Worm (Caenorhabditis elegans) whole organism, L1 larva: ENCODE measurements around the gene math-6.
A peak's percentile ranks its signal among the peaks of the same experiment; 100 is the strongest.

Experiments used
- C16A3.4 ChIP-seq: fragments of 150-350 bp; optimal IDR thresholded peaks from 2 replicates; lab custom pipeline; 2014; ENCODE audit warnings: missing biosample characterization, missing genetic modification characterization
- ama-1 ChIP-seq: fragments of 150-350 bp; optimal IDR thresholded peaks from 2 replicates; lab custom pipeline; 2014
- ceh-88 ChIP-seq: fragments of 200-800 bp; sonication (Bioruptor generic); IDR thresholded peaks from 2 replicates; pipeline ENCODE4 v1.3.6; 2022; ENCODE audit warnings: missing genetic modification characterization, missing compliant biosample characterization
- ceh-90 ChIP-seq: sonication (generic microtip); optimal IDR thresholded peaks from 2 replicates; lab custom pipeline; 2016; ENCODE audit warnings: missing genetic modification characterization, missing compliant biosample characterization
- dpl-1 ChIP-seq, 3 experiments: fragments of 150-350 bp in 2 of 3; sonication (generic microtip) in 1 of 3; optimal IDR thresholded peaks; 2 replicates each; lab custom pipeline; 2014 to 2017; ENCODE audit warnings: missing biosample characterization in 3 of 3, missing genetic modification characterization in 3 of 3, missing genetic modification reagents in 3 of 3
- dsc-1 ChIP-seq: sonication (generic microtip); optimal IDR thresholded peaks from 2 replicates; lab custom pipeline; 2016; ENCODE audit warnings: mild to moderate bottlenecking, missing genetic modification characterization, missing compliant biosample characterization
- efl-1 ChIP-seq, 4 experiments: fragments of 150-350 bp; optimal IDR thresholded peaks in 3 of 4; peaks in 1 of 4; 1 replicate in 1 of 4; 2 replicates in 3 of 4; lab custom pipeline; 2014; ENCODE audit warnings: missing biosample characterization in 2 of 4, missing genetic modification characterization in 2 of 4, missing genetic modification reagents in 2 of 4
- egl-13 ChIP-seq: sonication (generic microtip); optimal IDR thresholded peaks from 2 replicates; lab custom pipeline; 2016; ENCODE audit warnings: missing genotype, missing genetic modification reagents, missing genetic modification characterization, missing compliant biosample characterization
- egl-27 ChIP-seq, 2 experiments: fragments of 150-350 bp in 1 of 2; sonication (generic microtip); optimal IDR thresholded peaks; 3 replicates each; lab custom pipeline; 2017 to 2018; ENCODE audit warnings: missing biosample characterization in 2 of 2, missing genetic modification characterization in 2 of 2, missing genetic modification reagents in 2 of 2
- ets-5 ChIP-seq: fragments of 200-800 bp; sonication (Bioruptor generic); IDR thresholded peaks from 2 replicates; pipeline ENCODE4 v1.3.6; 2022; ENCODE audit warnings: missing genetic modification characterization, missing compliant biosample characterization
- fkh-10 ChIP-seq: sonication (generic microtip); optimal IDR thresholded peaks from 2 replicates; lab custom pipeline; 2017; ENCODE audit warnings: missing biosample characterization, missing genetic modification reagents, missing genetic modification characterization
- fkh-8 ChIP-seq: sonication (generic microtip); optimal IDR thresholded peaks from 2 replicates; lab custom pipeline; 2016; ENCODE audit warnings: mild to moderate bottlenecking, missing genetic modification characterization, missing compliant biosample characterization
- irx-1 ChIP-seq: sonication (generic microtip); optimal IDR thresholded peaks from 2 replicates; lab custom pipeline; 2016; ENCODE audit warnings: missing genetic modification characterization, missing compliant biosample characterization
- lin-13 ChIP-seq: fragments of 150-350 bp; optimal IDR thresholded peaks from 2 replicates; lab custom pipeline; 2014; ENCODE audit warnings: missing biosample characterization, missing genetic modification reagents, missing genetic modification characterization
- lin-35 ChIP-seq, 2 experiments: fragments of 150-350 bp; optimal IDR thresholded peaks; 2 replicates each; lab custom pipeline; 2014; ENCODE audit warnings: missing biosample characterization in 2 of 2, missing genetic modification characterization in 2 of 2, missing genetic modification reagents in 2 of 2
- lin-39 ChIP-seq: fragments of 150-350 bp; optimal IDR thresholded peaks from 2 replicates; lab custom pipeline; 2014; ENCODE audit warnings: missing biosample characterization, missing genetic modification reagents, missing genetic modification characterization
- lir-3 ChIP-seq: sonication (generic microtip); optimal IDR thresholded peaks from 2 replicates; lab custom pipeline; 2016; ENCODE audit warnings: mild to moderate bottlenecking, missing genetic modification characterization, moderate library complexity, missing compliant biosample characterization; ENCODE audit not compliant: poor library complexity
- lsy-2 ChIP-seq, 2 experiments: fragments of 150-350 bp; optimal IDR thresholded peaks; 2 replicates each; lab custom pipeline; 2014; ENCODE audit warnings: missing biosample characterization in 2 of 2, missing genetic modification characterization in 2 of 2
- mep-1 ChIP-seq: fragments of 150-350 bp; optimal IDR thresholded peaks from 2 replicates; lab custom pipeline; 2014; ENCODE audit warnings: missing biosample characterization, missing genetic modification characterization
- nhr-28 ChIP-seq: fragments of 150-350 bp; optimal IDR thresholded peaks from 2 replicates; lab custom pipeline; 2014; ENCODE audit warnings: missing biosample characterization, missing genetic modification characterization
- nhr-47 ChIP-seq: sonication (generic microtip); optimal IDR thresholded peaks from 2 replicates; lab custom pipeline; 2016; ENCODE audit warnings: mild to moderate bottlenecking, missing genetic modification characterization, moderate library complexity, missing compliant biosample characterization
- nhr-71 ChIP-seq: sonication (generic microtip); optimal IDR thresholded peaks from 2 replicates; lab custom pipeline; 2016; ENCODE audit warnings: mild to moderate bottlenecking, missing genetic modification characterization, moderate library complexity, missing compliant biosample characterization
- nhr-84 ChIP-seq: sonication (generic microtip); optimal IDR thresholded peaks from 2 replicates; lab custom pipeline; 2017; ENCODE audit warnings: missing biosample characterization, missing genetic modification characterization
- pag-3 ChIP-seq: sonication (generic microtip); optimal IDR thresholded peaks from 2 replicates; lab custom pipeline; 2017; ENCODE audit warnings: missing genetic modification characterization, mild to moderate bottlenecking, missing compliant biosample characterization, antibody characterized with exemption, borderline replicate concordance; ENCODE audit not compliant: insufficient read depth
- pax-3 ChIP-seq: fragments of 200-800 bp; sonication (Bioruptor generic); optimal IDR thresholded peaks from 2 replicates; lab custom pipeline; 2018; ENCODE audit warnings: mild to moderate bottlenecking, missing genetic modification characterization, moderate library complexity, missing compliant biosample characterization
- pqm-1 ChIP-seq: sonication (generic microtip); optimal IDR thresholded peaks from 3 replicates; lab custom pipeline; 2017; ENCODE audit warnings: missing biosample characterization, missing genetic modification characterization
- skn-1 ChIP-seq: fragments of 150-350 bp; optimal IDR thresholded peaks from 2 replicates; lab custom pipeline; 2014; ENCODE audit warnings: missing biosample characterization, missing genetic modification characterization
- snu-23 ChIP-seq: sonication (generic microtip); optimal IDR thresholded peaks from 2 replicates; lab custom pipeline; 2016; ENCODE audit warnings: missing genetic modification characterization, missing compliant biosample characterization
- sox-4 ChIP-seq: sonication (generic microtip); optimal IDR thresholded peaks from 2 replicates; lab custom pipeline; 2016; ENCODE audit warnings: missing genetic modification characterization, missing compliant biosample characterization
- sptf-1 ChIP-seq: fragments of 150-350 bp; optimal IDR thresholded peaks from 2 replicates; lab custom pipeline; 2014; ENCODE audit warnings: missing biosample characterization, missing genetic modification characterization
- tbx-2 ChIP-seq: sonication (generic microtip); optimal IDR thresholded peaks from 2 replicates; lab custom pipeline; 2016; ENCODE audit warnings: missing genetic modification characterization, missing compliant biosample characterization
- tlp-1 ChIP-seq: fragments of 150-350 bp; optimal IDR thresholded peaks from 2 replicates; lab custom pipeline; 2014; ENCODE audit warnings: missing biosample characterization, missing genetic modification characterization
- unc-130 ChIP-seq: fragments of 150-350 bp; optimal IDR thresholded peaks from 2 replicates; lab custom pipeline; 2017; ENCODE audit warnings: missing biosample characterization, missing genetic modification characterization, inconsistent platforms
- unc-62 ChIP-seq: fragments of 150-350 bp; optimal IDR thresholded peaks from 2 replicates; lab custom pipeline; 2014; ENCODE audit warnings: missing biosample characterization, missing genetic modification reagents, missing genetic modification characterization
- unc-86 ChIP-seq: sonication (generic microtip); optimal IDR thresholded peaks from 2 replicates; lab custom pipeline; 2016; ENCODE audit warnings: missing genetic modification characterization, missing compliant biosample characterization
- xbp-1 ChIP-seq: sonication (generic microtip); optimal IDR thresholded peaks from 2 replicates; lab custom pipeline; 2016; ENCODE audit warnings: missing genetic modification characterization, missing compliant biosample characterization

The math-6 gene

ce11 chrII:1884635-1885034, at the start of gene math-6:
Gene math-6 (minus strand): TSS chrII:1884735.
- no peak for TF ChIP-seq dpl-1 (GFP tag; optimal IDR thresholded peaks at IDR 0.05; lab: Kevin White, UChicago)
- no peak for TF ChIP-seq ceh-90
- TF ChIP-seq egl-27 (tag; optimal IDR thresholded peaks at IDR 0.05; lab: Kevin White, UChicago) = no peak
- no peak for TF ChIP-seq sox-4 (tag; lab: Kevin White, UChicago)
- TF ChIP-seq nhr-71 (tag; lab: Kevin White, UChicago) = no peak
- no peak for TF ChIP-seq dsc-1 (tag; lab: Kevin White, UChicago)
- TF ChIP-seq tlp-1 = no peak
- no peak for TF ChIP-seq nhr-28 (tag; lab: Kevin White, UChicago)
- TF ChIP-seq unc-62 (GFP tag; lab: Kevin White, UChicago) = no peak
- TF ChIP-seq sptf-1 (tag; lab: Kevin White, UChicago) = no peak

- TF ChIP-seq ets-5 (GFP tag; lab: Robert Waterston, UW) (no peak), lin-35 (GFP tag; optimal IDR thresholded peaks at IDR 0.05; lab: Kevin White, UChicago) (peak; percentile 5 to 56), ama-1 (lab: Kevin White, UChicago) (no peak), efl-1 (optimal IDR thresholded peaks at IDR 0.05; lab: Kevin White, UChicago) (peak in 1 of 2 experiments; percentile 52), efl-1 (GFP tag; optimal IDR thresholded peaks at IDR 0.05 in 1 of 2; lab: Kevin White, UChicago) (peak; percentile 60 to 94), dpl-1 (GFP tag; optimal IDR thresholded peaks at IDR 0.05; lab: Kevin White, UChicago) (peak; percentile 20 to 54 (median 53))
Observed at ce11 chrII:1928578-1928977, 44.0 kb upstream of the math-6 start.

ce11 chrII:1926162-1926561, 41.6 kb upstream of the math-6 start, which contains the start of gene F52C6.2:
Gene F52C6.2 (plus strand): TSS chrII:1926462.
- TF ChIP-seq lir-3 (tag; lab: Kevin White, UChicago) (no peak), lin-39 (tag; lab: Kevin White, UChicago) (no peak), tbx-2 (no peak), ceh-88 (GFP tag; lab: Robert Waterston, UW) (no peak), mep-1 (tag; lab: Kevin White, UChicago) (no peak)

ce11 chrII:1924459-1924858, 39.9 kb upstream of the math-6 start, which contains the start of gene F52C6.3:
Gene F52C6.3 (plus strand): TSS chrII:1924759.
- no peak for TF ChIP-seq pqm-1 (tag; lab: Kevin White, UChicago)
- no peak for TF ChIP-seq irx-1 (tag; lab: Kevin White, UChicago)
- TF ChIP-seq fkh-8 (tag; lab: Kevin White, UChicago) = no peak
- TF ChIP-seq unc-86 (tag; lab: Kevin White, UChicago) = no peak
- TF ChIP-seq dpl-1 (GFP tag; optimal IDR thresholded peaks at IDR 0.05; lab: Kevin White, UChicago) = no peak
- no peak for TF ChIP-seq nhr-47 (tag; lab: Kevin White, UChicago)
- no peak for TF ChIP-seq pax-3 (tag; lab: Kevin White, UChicago)

ce11 chrII:1922665-1923187, 38.2 kb upstream of the math-6 start, which contains the start of the genes bath-2 and F52C6.4:
Gene bath-2 (minus strand): TSS chrII:1922765.
Gene F52C6.4 (plus strand): TSS chrII:1923137.
- TF ChIP-seq irx-1 (tag; lab: Kevin White, UChicago) = no peak
- TF ChIP-seq fkh-10 (GFP tag; lab: Kevin White, UChicago) = no peak
- TF ChIP-seq ceh-90 = no peak
- no peak for TF ChIP-seq lin-13 (GFP tag; lab: Kevin White, UChicago)
- TF ChIP-seq pag-3 (tag; lab: Kevin White, UChicago) = no peak
- no peak for TF ChIP-seq lsy-2 (tag; optimal IDR thresholded peaks at IDR 0.05; lab: Kevin White, UChicago)
- TF ChIP-seq xbp-1 (tag; lab: Kevin White, UChicago) = no peak
- TF ChIP-seq snu-23 (GFP tag; lab: Kevin White, UChicago) = no peak
- no peak for TF ChIP-seq dpl-1 (GFP tag; optimal IDR thresholded peaks at IDR 0.05; lab: Kevin White, UChicago)
- no peak for TF ChIP-seq C16A3.4 (tag; lab: Kevin White, UChicago)
- TF ChIP-seq egl-13 = no peak
- no peak for TF ChIP-seq skn-1 (tag; lab: Kevin White, UChicago)
- no peak for TF ChIP-seq lin-39 (tag; lab: Kevin White, UChicago)
- TF ChIP-seq nhr-84 (tag; lab: Kevin White, UChicago) = no peak
- TF ChIP-seq unc-130 = no peak
